Worm (Caenorhabditis elegans) whole organism, young adult: ENCODE results near the gene tag-243.
A peak's percentile ranks its signal among the peaks of the same experiment; 100 is the strongest.

Experiments used
- nhr-80 ChIP-seq: sonication (generic microtip); optimal IDR thresholded peaks from 2 replicates; lab custom pipeline; 2016; ENCODE audit warnings: missing genetic modification characterization, missing compliant biosample characterization
- ztf-3 ChIP-seq: fragments of 200-800 bp; sonication (Bioruptor generic); optimal IDR thresholded peaks from 2 replicates; lab custom pipeline; 2018; ENCODE audit warnings: mild to moderate bottlenecking, missing genetic modification characterization, missing compliant biosample characterization

Gene tag-243

DNA sequence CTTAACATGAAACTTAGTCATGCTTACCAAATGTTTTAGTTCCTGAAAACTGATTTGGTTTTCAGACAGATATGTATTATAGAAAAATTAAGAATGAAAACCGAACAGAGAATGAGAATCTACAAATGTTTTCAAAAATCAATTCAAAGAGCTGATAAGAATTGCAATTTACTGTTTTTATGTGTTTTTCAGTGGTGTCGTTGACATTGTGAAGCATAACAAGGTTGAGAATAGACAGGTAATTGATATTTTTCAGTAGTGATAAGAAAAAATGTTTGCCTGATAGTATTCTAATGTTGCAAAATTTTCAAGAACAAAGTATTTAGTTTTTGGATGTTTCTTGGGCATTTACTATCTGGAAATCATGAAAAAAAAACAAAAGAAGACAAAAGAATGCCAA lies 45.0 kb downstream of the tag-243 start, which contains the start of gene pfas-1:
Gene pfas-1, minus strand, starts transcription at position 49 of the 400 bp plus-strand sequence.
- TF ChIP-seq ztf-3 (GFP tag; lab: Kevin White, UChicago) = no peak
- TF ChIP-seq nhr-80 = peak; percentile 61
